Fruit fly (Drosophila melanogaster) Kc167 (cell line): ENCODE results near the gene RhoU.

Source experiments
- Myc ChIP-seq: fragments of >200 bp; optimal IDR thresholded peaks from 2 replicates; lab custom pipeline; 2017; ENCODE audit warnings: missing external identifiers
- h ChIP-seq: fragments of >200 bp; optimal IDR thresholded peaks from 3 replicates; lab custom pipeline; 2018; ENCODE audit warnings: missing external identifiers
- psq ChIP-seq: fragments of >200 bp; optimal IDR thresholded peaks from 2 replicates; lab custom pipeline; 2017; ENCODE audit warnings: missing external identifiers
- ttk ChIP-seq: sonication (Bioruptor generic); optimal IDR thresholded peaks from 2 replicates; lab custom pipeline; 2017; ENCODE audit warnings: missing external identifiers

dm6 chrX:10070325-10070931 lies 15.9 kb upstream of the RhoU start, which contains the start of gene CG15312:
- no peak for TF ChIP-seq ttk
- no peak for TF ChIP-seq psq (lab: Kevin White, UChicago)
- no peak for TF ChIP-seq h
- no peak for TF ChIP-seq Myc (lab: Kevin White, UChicago)
